ENCODE assay signal across 4 fruit fly cellular contexts in genomic region chr3R:18741844-18742187, dm6.
TF ChIP-seq lines count a peak whose summit lies in the region.

No protein-coding gene starts in this region.

- TF ChIP-seq CTCF in whole organism, embryonic (GFP tag; optimal IDR thresholded peaks at IDR 0.05; lab: Kevin White, UChicago): no peak

TF ChIP-seq in whole organism, 6 proteins besides CTCF, POLR2A, EP300 and RAD21:
- TF ChIP-seq CG8478 (optimal IDR thresholded peaks at IDR 0.05; lab: Kevin White, UChicago) (no peak), EcR (GFP tag; optimal IDR thresholded peaks at IDR 0.05; lab: Kevin White, UChicago) (no peak), psq (optimal IDR thresholded peaks at IDR 0.05; lab: Kevin White, UChicago) (no peak), pan (optimal IDR thresholded peaks at IDR 0.05; lab: Kevin White, UChicago) (peak; percentile 92), usp (GFP tag; optimal IDR thresholded peaks at IDR 0.05; lab: Kevin White, UChicago) (no peak)

TF ChIP-seq in whole organism, embryonic, 481 proteins besides CTCF, POLR2A, EP300 and RAD21 (continues in another document):
- TF ChIP-seq tup (GFP tag; optimal IDR thresholded peaks at IDR 0.05; lab: Kevin White, UChicago) (no peak), CG5953 (GFP tag; IDR thresholded peaks at IDR 0.05; lab: Robert Waterston, UW) (no peak), CG14667 (GFP tag; IDR thresholded peaks at IDR 0.05; lab: Robert Waterston, UW) (no peak), gfzf (GFP tag; optimal IDR thresholded peaks at IDR 0.05; lab: Kevin White, UChicago) (no peak), CG1602 (GFP tag; optimal IDR thresholded peaks at IDR 0.05; lab: Kevin White, UChicago) (no peak), Ets65A (GFP tag; lab: Kevin White, UChicago) (peak; percentile 85), D (optimal IDR thresholded peaks at IDR 0.05; lab: Kevin White, UChicago) (no peak), D (GFP tag; optimal IDR thresholded peaks at IDR 0.05; lab: Kevin White, UChicago) (no peak), CG7786 (GFP tag; optimal IDR thresholded peaks at IDR 0.05; lab: Kevin White, UChicago) (peak; percentile 44), gce (GFP tag; IDR thresholded peaks at IDR 0.05; lab: Robert Waterston, UW) (no peak), CG12744 (GFP tag; optimal IDR thresholded peaks at IDR 0.05; lab: Kevin White, UChicago) (no peak), CG11696 (GFP tag; IDR thresholded peaks at IDR 0.05; lab: Robert Waterston, UW) (no peak), CG31224 (GFP tag; IDR thresholded peaks at IDR 0.05; lab: Robert Waterston, UW) (no peak), gsb (GFP tag; IDR thresholded peaks at IDR 0.05; lab: Robert Waterston, UW) (no peak), psq (GFP tag; optimal IDR thresholded peaks at IDR 0.05; lab: Kevin White, UChicago) (peak; percentile 11), CG30431 (GFP tag; optimal IDR thresholded peaks at IDR 0.05; lab: Kevin White, UChicago) (no peak), crol (GFP tag; IDR thresholded peaks at IDR 0.05; lab: Robert Waterston, UW) (peak; percentile 64; the same call in 1 of the 2 replicates), HLH3B (GFP tag; IDR thresholded peaks at IDR 0.05; lab: Robert Waterston, UW) (no peak), caup (GFP tag; optimal IDR thresholded peaks at IDR 0.05; lab: Kevin White, UChicago; ENCODE audit: severe bottlenecking) (no peak), CG6813 (GFP tag; optimal IDR thresholded peaks at IDR 0.05; lab: Kevin White, UChicago) (no peak), Ets97D (GFP tag; optimal IDR thresholded peaks at IDR 0.05; lab: Kevin White, UChicago) (no peak), nau (GFP tag; optimal IDR thresholded peaks at IDR 0.05; lab: Kevin White, UChicago) (no peak), CG31441 (GFP tag; IDR thresholded peaks at IDR 0.05; lab: Robert Waterston, UW) (peak; percentile 4; the same call in 1 of the 2 replicates), Med (GFP tag; lab: Kevin White, UChicago) (peak; percentile 79), CG12236 (GFP tag; optimal IDR thresholded peaks at IDR 0.05; lab: Kevin White, UChicago) (no peak), CG18262 (tag; optimal IDR thresholded peaks at IDR 0.05; lab: Kevin White, UChicago) (peak; percentile 42), Hey (tag; optimal IDR thresholded peaks at IDR 0.05; lab: Kevin White, UChicago) (peak; percentile 33), sim (GFP tag; IDR thresholded peaks at IDR 0.05; lab: Robert Waterston, UW) (no peak), CG7556 (GFP tag; optimal IDR thresholded peaks at IDR 0.05; lab: Kevin White, UChicago) (peak; percentile 30), Oli (tag; optimal IDR thresholded peaks at IDR 0.05; lab: Kevin White, UChicago) (no peak), sima (GFP tag; optimal IDR thresholded peaks at IDR 0.05; lab: Kevin White, UChicago) (peak; percentile 3)

TF ChIP-seq in whole organism, prepupa, 60 proteins besides CTCF, POLR2A, EP300 and RAD21:
- TF ChIP-seq Gug (GFP tag; IDR thresholded peaks at IDR 0.05; lab: Robert Waterston, UW) (no peak), CG11762 (GFP tag; optimal IDR thresholded peaks at IDR 0.05; lab: Kevin White, UChicago; ENCODE audit: insufficient read depth) (no peak), Eip78C (GFP tag; lab: Kevin White, UChicago) (peak; percentile 59), Sox14 (GFP tag; optimal IDR thresholded peaks at IDR 0.05; lab: Kevin White, UChicago) (no peak), svp (GFP tag; lab: Kevin White, UChicago) (peak; percentile 18), achi (GFP tag; optimal IDR thresholded peaks at IDR 0.05; lab: Kevin White, UChicago) (no peak)

TF ChIP-seq in whole organism, wandering third instar larva, 38 proteins besides CTCF, POLR2A, EP300 and RAD21:
- TF ChIP-seq Dif (GFP tag; optimal IDR thresholded peaks at IDR 0.05; lab: Kevin White, UChicago; ENCODE audit: partially characterized antibody): no peak
- no peak for TF ChIP-seq CG9705 (GFP tag; optimal IDR thresholded peaks at IDR 0.05; lab: Kevin White, UChicago)
- TF ChIP-seq Hr83 (GFP tag; optimal IDR thresholded peaks at IDR 0.05; lab: Kevin White, UChicago; ENCODE audit: poor library complexity, severe bottlenecking): peak; percentile 34
- no peak for TF ChIP-seq Vsx2 (GFP tag; optimal IDR thresholded peaks at IDR 0.05; lab: Kevin White, UChicago; ENCODE audit: partially characterized antibody)
- peak; percentile 52 for TF ChIP-seq sv (GFP tag; optimal IDR thresholded peaks at IDR 0.05; lab: Kevin White, UChicago)
- TF ChIP-seq CG32264 (GFP tag; optimal IDR thresholded peaks at IDR 0.05; lab: Kevin White, UChicago): no peak
- no peak for TF ChIP-seq Hr78 (GFP tag; optimal IDR thresholded peaks at IDR 0.05; lab: Kevin White, UChicago)
- peak; percentile 16 for TF ChIP-seq psq (GFP tag; optimal IDR thresholded peaks at IDR 0.05; lab: Kevin White, UChicago)
- TF ChIP-seq Rel (GFP tag; optimal IDR thresholded peaks at IDR 0.05; lab: Kevin White, UChicago): no peak
- no peak for TF ChIP-seq Rel (tag; optimal IDR thresholded peaks at IDR 0.05; lab: Kevin White, UChicago)
- TF ChIP-seq ey (GFP tag; optimal IDR thresholded peaks at IDR 0.05; lab: Kevin White, UChicago): peak; percentile 11
- no peak for TF ChIP-seq N (GFP tag; optimal IDR thresholded peaks at IDR 0.05; lab: Kevin White, UChicago)
- no peak for TF ChIP-seq dmrt93B (GFP tag; optimal IDR thresholded peaks at IDR 0.05; lab: Kevin White, UChicago)
- TF ChIP-seq pan (optimal IDR thresholded peaks at IDR 0.05; lab: Kevin White, UChicago): no peak
- no peak for TF ChIP-seq Jra (GFP tag; optimal IDR thresholded peaks at IDR 0.05; lab: Kevin White, UChicago)
- TF ChIP-seq rgr (GFP tag; optimal IDR thresholded peaks at IDR 0.05; lab: Kevin White, UChicago): no peak
- TF ChIP-seq Myc (optimal IDR thresholded peaks at IDR 0.05; lab: Kevin White, UChicago): no peak
- TF ChIP-seq dsf (GFP tag; optimal IDR thresholded peaks at IDR 0.05; lab: Kevin White, UChicago; ENCODE audit: borderline replicate concordance): no peak
- TF ChIP-seq Abd-B (GFP tag; optimal IDR thresholded peaks at IDR 0.05; lab: Kevin White, UChicago): no peak
- TF ChIP-seq fru (GFP tag; optimal IDR thresholded peaks at IDR 0.05; lab: Kevin White, UChicago): no peak
- TF ChIP-seq foxo (GFP tag; optimal IDR thresholded peaks at IDR 0.05; lab: Kevin White, UChicago): no peak
- TF ChIP-seq Mio (GFP tag; optimal IDR thresholded peaks at IDR 0.05; lab: Kevin White, UChicago): no peak
- no peak for TF ChIP-seq OdsH (GFP tag; optimal IDR thresholded peaks at IDR 0.05; lab: Kevin White, UChicago)
- no peak for TF ChIP-seq jim (GFP tag; optimal IDR thresholded peaks at IDR 0.05; lab: Kevin White, UChicago)
- no peak for TF ChIP-seq woc (GFP tag; optimal IDR thresholded peaks at IDR 0.05; lab: Kevin White, UChicago)
